Fruit fly (Drosophila melanogaster) whole organism, pupa: ENCODE data around the gene Jasper.

Source experiments
- CG12605 ChIP-seq: fragments of 200-800 bp; sonication (Bioruptor generic); IDR thresholded peaks from 2 replicates; pipeline ENCODE4 v1.3.6; 2022; ENCODE audit warnings: missing biosample characterization, missing genetic modification characterization
- CG14655 ChIP-seq: fragments of 200-800 bp; sonication (Bioruptor generic); optimal IDR thresholded peaks from 3 replicates; lab custom pipeline; 2017; ENCODE audit warnings: mild to moderate bottlenecking, missing biosample characterization, missing genetic modification reagents, missing genetic modification characterization
- CG34367 ChIP-seq: fragments of 200-800 bp; sonication (Bioruptor generic); optimal IDR thresholded peaks from 2 replicates; lab custom pipeline; 2018; ENCODE audit warnings: missing biosample characterization, mild to moderate bottlenecking, missing genetic modification characterization
- CG8301 ChIP-seq: fragments of 200-800 bp; sonication (Bioruptor generic); optimal IDR thresholded peaks from 2 replicates; lab custom pipeline; 2018; ENCODE audit warnings: missing biosample characterization, mild to moderate bottlenecking, missing genetic modification characterization
- Pif1B ChIP-seq: fragments of 200-800 bp; sonication (Bioruptor generic); optimal IDR thresholded peaks from 3 replicates; lab custom pipeline; 2016; ENCODE audit warnings: missing biosample characterization, missing genetic modification characterization
- rn ChIP-seq: fragments of 200-800 bp; sonication (Bioruptor generic); IDR thresholded peaks from 2 replicates; pipeline ENCODE4 v1.3.6; 2022; ENCODE audit warnings: missing biosample characterization, missing genetic modification characterization

- TF ChIP-seq CG34367 (tag; lab: Kevin White, UChicago) (no peak), rn (GFP tag; lab: Robert Waterston, UW) (no peak), CG12605 (GFP tag; lab: Robert Waterston, UW) (no peak), CG14655 (GFP tag; lab: Kevin White, UChicago) (no peak), Pif1B (no peak), CG8301 (tag; lab: Kevin White, UChicago) (no peak)
Observed at dm6 chr3R:30060451-30061153, 8.3 kb downstream of the Jasper start.
